Fruit fly (Drosophila melanogaster) whole organism, adult: ENCODE measurements around the gene CG18809.

Experiments
- CG12768 ChIP-seq: fragments of 200-800 bp; sonication (Bioruptor generic); optimal IDR thresholded peaks from 2 replicates; lab custom pipeline; 2017; ENCODE audit warnings: missing biosample characterization, missing genetic modification characterization, mild to moderate bottlenecking, moderate library complexity, missing genetic modification reagents
- CG14711 ChIP-seq: fragments of 200-800 bp; sonication (Bioruptor generic); optimal IDR thresholded peaks from 2 replicates; lab custom pipeline; 2018; ENCODE audit warnings: missing biosample characterization, mild to moderate bottlenecking, missing genetic modification characterization, moderate library complexity
- CG1620 ChIP-seq: fragments of 200-800 bp; sonication (Bioruptor generic); optimal IDR thresholded peaks from 2 replicates; lab custom pipeline; 2016; ENCODE audit warnings: missing biosample characterization, missing genetic modification characterization
- CG33017 ChIP-seq: fragments of 200-800 bp; sonication (Bioruptor generic); optimal IDR thresholded peaks from 2 replicates; lab custom pipeline; 2018; ENCODE audit warnings: missing biosample characterization, mild to moderate bottlenecking, missing genetic modification characterization, moderate library complexity
- CG5204 ChIP-seq: fragments of 200-800 bp; sonication (Bioruptor generic); optimal IDR thresholded peaks from 2 replicates; lab custom pipeline; 2016; ENCODE audit warnings: missing biosample characterization, missing genetic modification characterization
- CG7045 ChIP-seq: fragments of 200-800 bp; sonication (Bioruptor generic); optimal IDR thresholded peaks from 2 replicates; lab custom pipeline; 2017; ENCODE audit warnings: missing biosample characterization, mild to moderate bottlenecking, missing genetic modification characterization
- CG7101 ChIP-seq: fragments of 200-800 bp; sonication (Bioruptor generic); optimal IDR thresholded peaks from 2 replicates; lab custom pipeline; 2018; ENCODE audit warnings: missing biosample characterization, mild to moderate bottlenecking, missing genetic modification characterization, moderate library complexity
- Clk ChIP-seq: fragments of 200-800 bp; sonication (Bioruptor generic); optimal IDR thresholded peaks from 2 replicates; lab custom pipeline; 2017; ENCODE audit warnings: missing biosample characterization, missing genetic modification characterization
- Crg-1 ChIP-seq: fragments of 200-800 bp; sonication (Bioruptor generic); optimal IDR thresholded peaks from 2 replicates; lab custom pipeline; 2016; ENCODE audit warnings: missing biosample characterization, missing genetic modification characterization
- Hr96 ChIP-seq: fragments of 200-800 bp; sonication (Bioruptor generic); optimal IDR thresholded peaks from 2 replicates; lab custom pipeline; 2016; ENCODE audit warnings: missing biosample characterization, missing genetic modification characterization
- Mnt ChIP-seq: fragments of 200-800 bp; sonication (Bioruptor generic); optimal IDR thresholded peaks from 2 replicates; lab custom pipeline; 2016; ENCODE audit warnings: missing biosample characterization, mild to moderate bottlenecking, missing genetic modification characterization
- bab1 ChIP-seq: fragments of 200-800 bp; sonication (Bioruptor generic); optimal IDR thresholded peaks from 3 replicates; lab custom pipeline; 2019; ENCODE audit warnings: missing biosample characterization, mild to moderate bottlenecking, missing genetic modification characterization, moderate library complexity
- cic ChIP-seq: fragments of 200-800 bp; sonication (Bioruptor generic); optimal IDR thresholded peaks from 2 replicates; lab custom pipeline; 2017; ENCODE audit warnings: missing biosample characterization, mild to moderate bottlenecking, missing genetic modification characterization, moderate library complexity
- cnc ChIP-seq, 2 experiments: fragments of >200 bp; optimal IDR thresholded peaks; 2 replicates each; lab custom pipeline; 2017
- kay ChIP-seq: fragments of 200-800 bp; sonication (Bioruptor generic); peaks from one replicate; lab custom pipeline; 2016; ENCODE audit warnings: missing biosample characterization, missing genetic modification characterization, borderline replicate concordance
- ovo ChIP-seq: fragments of 200-800 bp; sonication (Bioruptor generic); optimal IDR thresholded peaks from 2 replicates; lab custom pipeline; 2016; ENCODE audit warnings: missing biosample characterization, missing genetic modification characterization
- pad ChIP-seq: fragments of 200-800 bp; sonication (Bioruptor generic); optimal IDR thresholded peaks from 3 replicates; lab custom pipeline; 2017; ENCODE audit warnings: missing biosample characterization, missing genetic modification characterization, mild to moderate bottlenecking, moderate library complexity, missing genetic modification reagents
- tj ChIP-seq: fragments of 200-800 bp; sonication (Bioruptor generic); optimal IDR thresholded peaks from 3 replicates; lab custom pipeline; 2017; ENCODE audit warnings: missing biosample characterization, mild to moderate bottlenecking, missing genetic modification characterization, moderate library complexity
- toe ChIP-seq: fragments of 200-800 bp; sonication (Bioruptor generic); optimal IDR thresholded peaks from 2 replicates; lab custom pipeline; 2016; ENCODE audit warnings: missing biosample characterization, missing genetic modification characterization

The CG18809 gene

DNA sequence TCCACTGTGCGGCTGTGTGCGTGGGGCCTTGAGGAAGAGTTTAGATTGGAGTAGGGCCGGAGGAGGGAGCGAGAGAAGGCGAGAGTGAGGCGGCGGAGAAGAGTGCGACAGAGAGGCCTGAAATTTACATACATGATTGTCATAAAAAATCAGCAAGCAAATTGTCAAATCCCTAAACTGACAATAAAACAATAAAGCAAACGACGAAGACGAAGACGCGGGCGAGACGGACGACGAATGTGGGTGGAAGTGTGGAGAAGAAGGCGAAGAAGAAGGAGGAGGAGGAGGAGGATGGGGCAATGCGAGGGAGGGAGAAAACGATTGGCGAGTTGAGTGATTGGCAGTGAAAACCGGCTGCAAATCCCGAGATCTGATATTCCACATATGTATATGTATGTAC, 41.3 kb upstream of the CG18809 start:
- TF ChIP-seq CG7045 (GFP tag; lab: Kevin White, UChicago): no peak
- TF ChIP-seq CG33017: no peak
- TF ChIP-seq bab1 (GFP tag; lab: Kevin White, UChicago): no peak
- no peak for TF ChIP-seq pad (GFP tag; lab: Kevin White, UChicago)
- no peak for TF ChIP-seq Hr96
- TF ChIP-seq CG1620 (GFP tag; lab: Kevin White, UChicago): no peak
- no peak for TF ChIP-seq CG14711
- no peak for TF ChIP-seq toe (GFP tag; lab: Kevin White, UChicago)

DNA sequence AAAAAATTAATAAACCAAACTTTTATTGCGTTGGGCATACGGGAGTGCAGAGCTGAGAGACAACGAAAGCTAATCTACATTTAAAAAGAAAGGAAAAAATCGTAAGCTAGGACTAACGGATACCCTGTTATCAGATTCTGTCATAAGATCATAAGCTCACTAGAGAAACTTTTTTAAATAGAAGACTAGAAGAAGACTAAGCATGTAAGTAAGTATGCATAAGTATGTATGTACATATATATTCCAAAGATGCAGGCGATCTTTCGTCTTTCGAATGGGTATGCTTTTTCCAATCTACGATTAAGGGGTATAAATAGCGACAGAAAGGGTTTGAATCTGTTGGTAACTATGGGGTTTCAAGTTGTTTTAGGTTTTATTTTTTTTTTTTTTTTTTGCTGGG, 40.7 kb upstream of the CG18809 start:
- TF ChIP-seq CG12768 (GFP tag; lab: Kevin White, UChicago) (no peak), CG7045 (GFP tag; lab: Kevin White, UChicago) (no peak), CG7101 (tag; lab: Kevin White, UChicago) (no peak), Clk (GFP tag; lab: Kevin White, UChicago) (no peak), CG14711 (no peak), cic (no peak), pad (GFP tag; lab: Kevin White, UChicago) (no peak), tj (no peak), Mnt (GFP tag; lab: Kevin White, UChicago) (no peak), kay (GFP tag; lab: Kevin White, UChicago) (no peak), bab1 (GFP tag; lab: Kevin White, UChicago) (no peak), ovo (GFP tag; lab: Kevin White, UChicago) (no peak)

DNA sequence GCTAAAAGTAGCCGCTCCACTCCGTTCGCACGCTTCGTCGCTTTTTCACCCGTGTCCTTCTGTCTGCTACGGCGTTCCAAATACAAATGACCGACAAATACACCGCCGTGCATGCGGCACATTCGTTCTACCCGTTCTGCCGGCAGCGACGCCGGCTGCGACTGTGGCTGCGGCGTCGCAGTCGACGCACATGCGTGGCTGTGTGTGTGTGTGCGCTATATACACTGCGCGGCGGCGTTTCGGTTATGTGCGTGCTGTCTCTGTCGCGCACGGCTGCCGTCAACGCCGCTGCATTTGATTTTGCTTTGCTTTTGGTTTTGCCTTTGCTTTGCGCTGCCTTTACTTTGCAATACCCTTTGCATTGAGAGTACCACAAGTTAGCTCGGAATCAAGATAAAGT, 39.3 kb upstream of the CG18809 start, which contains the start of gene zld:
TSS of gene zld (minus strand) at position 92 of the 400 bp plus-strand sequence.
- TF ChIP-seq Hr96 (no peak), CG33017 (no peak), toe (GFP tag; lab: Kevin White, UChicago) (no peak), CG7101 (tag; lab: Kevin White, UChicago) (no peak), kay (GFP tag; lab: Kevin White, UChicago) (no peak), cic (no peak), ovo (GFP tag; lab: Kevin White, UChicago) (no peak)

DNA sequence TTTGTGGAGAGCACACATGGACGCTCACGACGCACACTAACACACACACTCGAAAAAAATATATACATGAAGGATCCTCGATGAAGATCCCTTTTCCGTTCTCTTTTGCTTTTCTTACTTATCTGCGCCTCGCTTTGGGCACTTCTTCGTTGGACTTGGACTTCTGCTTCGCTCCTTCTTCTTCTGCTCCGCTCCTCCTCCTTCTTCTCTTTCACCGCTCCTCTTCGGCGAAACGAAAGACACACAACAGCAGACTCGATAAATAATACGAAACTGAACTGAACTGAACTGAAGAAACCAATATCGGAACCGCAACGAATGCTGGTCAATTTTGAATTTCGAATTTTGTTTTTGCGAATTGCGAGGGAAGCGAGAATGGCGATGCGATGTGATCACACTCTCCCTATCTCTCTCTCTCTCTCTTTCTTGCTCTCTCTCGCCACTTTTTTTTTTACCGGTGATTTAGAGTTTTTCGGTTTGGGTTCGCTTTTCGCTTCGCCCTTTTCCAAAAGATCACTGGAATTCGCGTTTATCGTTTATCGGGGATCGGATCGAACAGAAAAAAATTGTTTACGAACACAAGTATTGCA, 38.7 kb upstream of the CG18809 start:
- TF ChIP-seq CG12768 (GFP tag; lab: Kevin White, UChicago) (no peak), CG33017 (no peak), ovo (GFP tag; lab: Kevin White, UChicago) (no peak), bab1 (GFP tag; lab: Kevin White, UChicago) (no peak), pad (GFP tag; lab: Kevin White, UChicago) (peak; percentile 23)

DNA sequence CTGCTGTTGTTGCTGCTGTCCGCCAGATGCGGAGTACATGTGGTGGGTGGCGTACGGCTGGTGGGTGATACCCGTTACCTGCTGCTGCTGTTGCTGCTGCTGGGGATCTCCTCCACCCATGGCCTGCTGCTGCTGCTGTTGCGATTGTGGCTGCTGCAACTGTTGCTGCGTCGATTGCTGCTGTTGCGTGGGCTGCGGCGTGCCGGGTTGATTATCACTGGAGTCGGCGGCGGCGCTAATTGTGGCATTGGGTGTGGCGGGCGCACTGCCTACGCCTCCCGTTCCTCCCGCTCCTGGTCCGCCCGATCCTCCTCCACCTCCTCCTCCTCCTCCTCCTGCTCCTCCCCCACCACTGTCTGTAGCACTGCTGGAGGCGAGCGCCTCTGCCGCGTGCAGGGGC, 37.7 kb upstream of the CG18809 start:
- TF ChIP-seq toe (GFP tag; lab: Kevin White, UChicago): no peak
- TF ChIP-seq CG1620 (GFP tag; lab: Kevin White, UChicago): no peak
- TF ChIP-seq Hr96: no peak
- TF ChIP-seq pad (GFP tag; lab: Kevin White, UChicago): no peak
- TF ChIP-seq cnc (optimal IDR thresholded peaks at IDR 0.05; lab: Kevin White, UChicago): no peak
- no peak for TF ChIP-seq Crg-1 (GFP tag; lab: Kevin White, UChicago)
- TF ChIP-seq Clk (GFP tag; lab: Kevin White, UChicago): no peak
- no peak for TF ChIP-seq CG7045 (GFP tag; lab: Kevin White, UChicago)
- TF ChIP-seq tj: no peak
- no peak for TF ChIP-seq CG14711
- TF ChIP-seq ovo (GFP tag; lab: Kevin White, UChicago): no peak
- no peak for TF ChIP-seq kay (GFP tag; lab: Kevin White, UChicago)
- no peak for TF ChIP-seq cic
- no peak for TF ChIP-seq CG5204 (GFP tag; lab: Kevin White, UChicago)
- TF ChIP-seq CG33017: no peak
- TF ChIP-seq CG12768 (GFP tag; lab: Kevin White, UChicago): no peak

DNA sequence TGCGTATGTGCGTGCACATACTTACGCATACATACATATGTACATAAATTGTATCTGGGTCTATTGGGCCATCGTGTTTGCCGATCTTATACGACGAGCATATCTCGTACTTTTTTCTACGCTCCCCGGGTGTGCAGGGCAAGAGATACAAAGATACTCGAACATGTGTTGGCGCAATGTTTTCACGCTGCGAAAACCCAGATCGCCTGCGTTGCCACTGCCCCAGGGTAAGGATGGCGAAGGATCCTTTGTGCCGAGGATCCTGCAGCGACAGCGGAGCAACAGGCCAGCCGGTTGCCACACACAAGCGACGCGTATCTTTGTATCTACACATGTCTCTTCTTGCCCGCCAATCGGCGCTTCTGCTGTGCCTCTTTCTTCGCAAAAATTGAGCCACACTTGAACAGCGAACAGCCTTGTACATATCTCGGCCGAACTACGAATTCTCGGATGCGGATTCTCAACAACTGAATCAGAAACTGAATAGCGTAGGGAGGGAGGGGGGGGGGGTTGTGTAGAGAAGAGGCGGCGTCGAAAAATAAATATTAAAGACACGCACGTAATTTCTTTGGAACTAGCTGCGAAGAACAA, 31.0 kb upstream of the CG18809 start:
- TF ChIP-seq Clk (GFP tag; lab: Kevin White, UChicago): no peak
- TF ChIP-seq CG33017: no peak
- no peak for TF ChIP-seq CG5204 (GFP tag; lab: Kevin White, UChicago)
- TF ChIP-seq CG7101 (tag; lab: Kevin White, UChicago): no peak
- no peak for TF ChIP-seq cnc (optimal IDR thresholded peaks at IDR 0.05; lab: Kevin White, UChicago)
- no peak for TF ChIP-seq Hr96
- no peak for TF ChIP-seq Crg-1 (GFP tag; lab: Kevin White, UChicago)
- TF ChIP-seq kay (GFP tag; lab: Kevin White, UChicago): no peak
- TF ChIP-seq CG12768 (GFP tag; lab: Kevin White, UChicago): no peak
